Worm (Caenorhabditis elegans) whole organism, young adult: ENCODE data around the gene mcat-1.

Experiments used
- F55B11.4 ChIP-seq: sonication (generic microtip); optimal IDR thresholded peaks from 2 replicates; lab custom pipeline; 2016; ENCODE audit warnings: missing compliant biosample characterization, missing genetic modification characterization, borderline replicate concordance; ENCODE audit not compliant: insufficient read depth
- ama-1 ChIP-seq, 3 experiments: fragments of 150-350 bp in 1 of 3; sonication (generic microtip) in 2 of 3; optimal IDR thresholded peaks; 2 replicates each; lab custom pipeline; 2014 to 2018; ENCODE audit warnings: missing biosample characterization in 2 of 3, missing genetic modification characterization in 2 of 3, missing genetic modification reagents in 2 of 3
- egrh-3 ChIP-seq: fragments of 200-800 bp; sonication (Bioruptor generic); IDR thresholded peaks from 2 replicates; pipeline ENCODE4 v1.3.6; 2022; ENCODE audit warnings: missing genetic modification reagents, missing genetic modification characterization, missing compliant biosample characterization

DNA sequence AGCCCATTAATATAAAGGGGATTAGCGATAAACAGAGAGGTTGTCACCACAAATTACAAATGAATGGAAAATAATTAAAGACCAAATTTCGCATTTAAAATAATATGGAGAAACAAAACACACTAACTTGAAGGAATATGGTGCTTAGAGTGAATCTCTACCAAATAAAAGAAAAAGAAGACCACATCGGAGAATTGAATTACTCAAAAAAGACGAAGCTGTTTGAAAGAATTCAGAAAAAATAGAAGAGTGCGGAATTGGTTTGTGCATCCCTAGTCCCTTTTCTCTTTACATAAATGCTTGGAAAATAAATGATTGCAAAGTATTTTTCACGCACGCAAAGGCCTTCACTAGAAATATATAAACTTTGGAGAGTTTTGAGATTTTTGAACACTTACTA is 17.4 kb downstream of the mcat-1 start:
- TF ChIP-seq ama-1 (optimal IDR thresholded peaks at IDR 0.05; lab: Kevin White, UChicago) = no peak
- TF ChIP-seq ama-1 (GFP tag; optimal IDR thresholded peaks at IDR 0.05; lab: Kevin White, UChicago) = no peak
- TF ChIP-seq egrh-3 (GFP tag; lab: Robert Waterston, UW) = no peak
- TF ChIP-seq F55B11.4 = no peak
